Worm (Caenorhabditis elegans) whole organism, early embryonic: Measurements from ENCODE around the gene mob-2.

ENCODE experiments used
- B0310.2 ChIP-seq: sonication (generic microtip); optimal IDR thresholded peaks from 2 replicates; lab custom pipeline; 2016; ENCODE audit warnings: mild to moderate bottlenecking, missing genetic modification characterization, missing compliant biosample characterization
- aly-1 ChIP-seq: sonication (generic microtip); optimal IDR thresholded peaks from 2 replicates; lab custom pipeline; 2016; ENCODE audit warnings: missing genetic modification characterization, missing compliant biosample characterization
- ama-1 ChIP-seq: fragments of 150-350 bp; optimal IDR thresholded peaks from 2 replicates; lab custom pipeline; 2014
- ceh-13 ChIP-seq: fragments of 200-800 bp; sonication (Bioruptor generic); optimal IDR thresholded peaks from 2 replicates; lab custom pipeline; 2018; ENCODE audit warnings: mild to moderate bottlenecking, missing genetic modification characterization, missing compliant biosample characterization
- hmbx-1 ChIP-seq: sonication (generic microtip); optimal IDR thresholded peaks from 2 replicates; lab custom pipeline; 2016; ENCODE audit warnings: mild to moderate bottlenecking, missing genetic modification characterization, missing compliant biosample characterization
- hmg-4 ChIP-seq: fragments of 200-800 bp; sonication (Bioruptor generic); optimal IDR thresholded peaks from 2 replicates; lab custom pipeline; 2018; ENCODE audit warnings: mild to moderate bottlenecking, missing genetic modification characterization, missing compliant biosample characterization
- sea-1 ChIP-seq: fragments of 200-800 bp; sonication (Bioruptor generic); conservative IDR thresholded peaks from 2 replicates; pipeline ENCODE4 v1.3.6; 2022; ENCODE audit warnings: missing genetic modification characterization, missing compliant biosample characterization
- tbx-37 ChIP-seq: fragments of 200-800 bp; sonication (Bioruptor generic); conservative IDR thresholded peaks from 2 replicates; pipeline ENCODE4 v1.3.6; 2022; ENCODE audit warnings: missing genetic modification reagents, missing genetic modification characterization, missing compliant biosample characterization

ce11 chrX:13141440-13141839, 28.4 kb downstream of the mob-2 start, which contains the start of gene F09A5.3:
- TF ChIP-seq ama-1 (lab: Kevin White, UChicago) (no peak), hmbx-1 (no peak), sea-1 (GFP tag; lab: Robert Waterston, UW) (no peak), tbx-37 (GFP tag; lab: Robert Waterston, UW) (no peak), ceh-13 (GFP tag; lab: Kevin White, UChicago) (no peak), aly-1 (tag; lab: Kevin White, UChicago) (no peak), hmg-4 (GFP tag; lab: Kevin White, UChicago) (no peak), B0310.2 (tag; lab: Kevin White, UChicago) (no peak)
